Worm (Caenorhabditis elegans) whole organism, L3 larva: ENCODE data around the gene T24H10.5.

ENCODE experiments used
- R02D3.7 ChIP-seq: fragments of 150-350 bp; optimal IDR thresholded peaks from 2 replicates; lab custom pipeline; 2014; ENCODE audit warnings: missing biosample characterization, missing genetic modification characterization
- ceh-16 ChIP-seq: sonication (generic microtip); optimal IDR thresholded peaks from 2 replicates; lab custom pipeline; 2017; ENCODE audit warnings: missing biosample characterization, missing genetic modification characterization
- elt-1 ChIP-seq: fragments of 150-350 bp; optimal IDR thresholded peaks from 2 replicates; lab custom pipeline; 2014; ENCODE audit warnings: missing biosample characterization, missing genetic modification characterization
- lin-15B ChIP-seq: fragments of 150-350 bp; optimal IDR thresholded peaks from 2 replicates; lab custom pipeline; 2014; ENCODE audit warnings: missing biosample characterization, missing genetic modification characterization
- nhr-12 ChIP-seq: fragments of 150-350 bp; optimal IDR thresholded peaks from 2 replicates; lab custom pipeline; 2014; ENCODE audit warnings: missing biosample characterization, missing genetic modification characterization
- nhr-28 ChIP-seq: fragments of 150-350 bp; optimal IDR thresholded peaks from 2 replicates; lab custom pipeline; 2014; ENCODE audit warnings: missing biosample characterization, missing genetic modification characterization
- nhr-43 ChIP-seq: sonication (generic microtip); optimal IDR thresholded peaks from 2 replicates; lab custom pipeline; 2016; ENCODE audit warnings: mild to moderate bottlenecking, missing genetic modification characterization, missing compliant biosample characterization; ENCODE audit not compliant: poor library complexity, severe bottlenecking
- zag-1 ChIP-seq: fragments of 150-350 bp; optimal IDR thresholded peaks from 2 replicates; lab custom pipeline; 2014; ENCODE audit warnings: missing biosample characterization, missing genetic modification characterization
- ztf-11 ChIP-seq: fragments of 150-350 bp; optimal IDR thresholded peaks from 2 replicates; lab custom pipeline; 2014; ENCODE audit warnings: missing biosample characterization, missing genetic modification characterization

ce11 chrII:9128132-9128531 lies 27.2 kb downstream of the T24H10.5 start:
- TF ChIP-seq lin-15B (tag; lab: Kevin White, UChicago) (no peak), elt-1 (tag; lab: Kevin White, UChicago) (no peak), ceh-16 (tag; lab: Kevin White, UChicago) (no peak), ztf-11 (tag; lab: Kevin White, UChicago) (no peak), R02D3.7 (tag; lab: Kevin White, UChicago) (peak; percentile 43), nhr-12 (tag; lab: Kevin White, UChicago) (no peak), zag-1 (tag; lab: Kevin White, UChicago) (no peak), nhr-28 (tag; lab: Kevin White, UChicago) (no peak), nhr-43 (tag; lab: Kevin White, UChicago) (peak; percentile 50)
